Worm (Caenorhabditis elegans) whole organism, L4 larva: ENCODE data around the gene K01D12.10.

Source experiments
- T26A8.4 ChIP-seq: fragments of 200-800 bp; sonication (Bioruptor generic); IDR thresholded peaks from 2 replicates; pipeline ENCODE4 v1.3.6; 2022; ENCODE audit warnings: missing genetic modification characterization, missing compliant biosample characterization
- ZK337.2 ChIP-seq: fragments of 200-800 bp; sonication (Bioruptor generic); IDR thresholded peaks from 2 replicates; pipeline ENCODE4 v1.3.6; 2022; ENCODE audit warnings: missing genetic modification reagents, missing genetic modification characterization, missing compliant biosample characterization
- nhr-102 ChIP-seq: sonication (generic microtip); optimal IDR thresholded peaks from 2 replicates; lab custom pipeline; 2016; ENCODE audit warnings: mild to moderate bottlenecking, missing genetic modification characterization, moderate library complexity, missing compliant biosample characterization
- snpc-4 ChIP-seq: fragments of 150-350 bp; optimal IDR thresholded peaks from 2 replicates; lab custom pipeline; 2014; ENCODE audit warnings: missing biosample characterization, missing genetic modification characterization

DNA sequence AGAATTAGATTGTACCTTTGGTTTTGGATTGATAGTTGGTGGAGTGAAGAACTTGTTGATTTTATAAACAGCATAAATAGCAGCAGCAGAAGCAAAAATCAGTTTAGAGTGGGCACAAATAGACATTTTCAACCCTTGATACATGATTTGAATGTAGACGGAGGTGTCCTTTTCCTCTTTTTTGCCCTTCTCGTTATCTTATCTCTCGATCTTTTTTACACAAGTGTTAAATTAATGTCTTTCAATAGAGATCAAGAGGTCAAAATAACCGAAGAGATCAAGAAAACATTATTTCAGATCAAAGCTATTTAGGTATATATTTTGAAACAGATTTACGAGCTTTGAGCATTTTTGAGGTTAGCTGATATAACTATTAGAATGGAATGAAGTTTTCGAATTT, 5.9 kb downstream of the K01D12.10 start, which contains the start of gene cdr-7:
- TF ChIP-seq nhr-102 (tag; lab: Kevin White, UChicago) (no peak), ZK337.2 (no peak), T26A8.4 (GFP tag; lab: Robert Waterston, UW) (no peak), snpc-4 (no peak)
